Fruit fly (Drosophila melanogaster) whole organism, embryonic: Measurements from ENCODE around the gene Cwc25.

Experiments
- Bgb ChIP-seq: fragments of 200-800 bp; sonication (Bioruptor generic); IDR thresholded peaks from 2 replicates; pipeline ENCODE4 v1.3.6; 2022; ENCODE audit warnings: missing biosample characterization, missing genetic modification characterization; ENCODE audit not compliant: partially characterized antibody
- CG17186 ChIP-seq: fragments of 200-800 bp; sonication (Bioruptor generic); optimal IDR thresholded peaks from 3 replicates; lab custom pipeline; 2017; ENCODE audit warnings: missing biosample characterization, missing genetic modification reagents, missing genetic modification characterization
- CG30403 ChIP-seq: fragments of 200-800 bp; sonication (Bioruptor generic); optimal IDR thresholded peaks from 3 replicates; lab custom pipeline; 2016; ENCODE audit warnings: missing biosample characterization, missing genetic modification characterization
- Elba2 ChIP-seq: fragments of 200-800 bp; sonication (Bioruptor generic); optimal IDR thresholded peaks from 3 replicates; lab custom pipeline; 2016; ENCODE audit warnings: missing biosample characterization, missing genetic modification characterization
- Fer3 ChIP-seq: fragments of 200-800 bp; sonication (Bioruptor generic); optimal IDR thresholded peaks from 2 replicates; lab custom pipeline; 2018; ENCODE audit warnings: missing biosample characterization, mild to moderate bottlenecking, missing genetic modification characterization, moderate library complexity
- GATAe ChIP-seq: fragments of 200-800 bp; sonication (Bioruptor generic); conservative IDR thresholded peaks from 2 replicates; pipeline ENCODE4 v1.3.6; 2022; ENCODE audit warnings: missing biosample characterization, missing genetic modification characterization
- MESR4 ChIP-seq: fragments of 200-800 bp; sonication (Bioruptor generic); optimal IDR thresholded peaks from 2 replicates; lab custom pipeline; 2018; ENCODE audit warnings: missing biosample characterization, mild to moderate bottlenecking, missing genetic modification characterization, moderate library complexity
- fd64A ChIP-seq: fragments of 200-800 bp; sonication (Bioruptor generic); optimal IDR thresholded peaks from 3 replicates; lab custom pipeline; 2018; ENCODE audit warnings: missing biosample characterization, mild to moderate bottlenecking, missing genetic modification characterization
- pan ChIP-seq, 4 experiments: fragments of >200 bp in 3 of 4; fragments of 200-800 bp in 1 of 4; sonication (Bioruptor generic) in 1 of 4; optimal IDR thresholded peaks in 3 of 4; IDR thresholded peaks in 1 of 4; 2 replicates each; pipeline versions ENCODE4 v1.3.6 to Lab custom; 2017 to 2022; ENCODE audit warnings: missing biosample characterization in 2 of 4, missing genetic modification characterization in 2 of 4, mixed read lengths in 1 of 4
- peb ChIP-seq: fragments of 200-800 bp; sonication (Bioruptor generic); IDR thresholded peaks from 2 replicates; pipeline ENCODE4 v1.3.6; 2022; ENCODE audit warnings: missing biosample characterization, missing genetic modification characterization
- stwl ChIP-seq: fragments of 200-800 bp; sonication (Bioruptor generic); optimal IDR thresholded peaks from 3 replicates; lab custom pipeline; 2018; ENCODE audit warnings: missing biosample characterization, mild to moderate bottlenecking, missing genetic modification characterization, moderate library complexity

dm6 chr2L:2735539-2735938, 9.4 kb upstream of the Cwc25 start:
- TF ChIP-seq CG17186 = no peak
- no peak for TF ChIP-seq MESR4 (GFP tag; lab: Kevin White, UChicago)
- TF ChIP-seq CG30403 (GFP tag; lab: Kevin White, UChicago) = no peak
- TF ChIP-seq Elba2 (GFP tag; lab: Kevin White, UChicago) = no peak
- no peak for TF ChIP-seq pan (optimal IDR thresholded peaks at IDR 0.05; lab: Kevin White, UChicago)
- no peak for TF ChIP-seq pan (GFP tag; optimal IDR thresholded peaks at IDR 0.05 in 1 of 2, IDR thresholded peaks at IDR 0.05 in 1 of 2)
- no peak for TF ChIP-seq stwl (tag; lab: Kevin White, UChicago)
- no peak for TF ChIP-seq Bgb
- TF ChIP-seq fd64A (GFP tag; lab: Kevin White, UChicago) = no peak
- no peak for TF ChIP-seq Fer3 (tag; lab: Kevin White, UChicago)
- TF ChIP-seq peb (GFP tag; lab: Robert Waterston, UW) = no peak
- no peak for TF ChIP-seq GATAe
